Fruit fly (Drosophila melanogaster): ENCODE results near the gene Nup133.

Gene Nup133

DNA sequence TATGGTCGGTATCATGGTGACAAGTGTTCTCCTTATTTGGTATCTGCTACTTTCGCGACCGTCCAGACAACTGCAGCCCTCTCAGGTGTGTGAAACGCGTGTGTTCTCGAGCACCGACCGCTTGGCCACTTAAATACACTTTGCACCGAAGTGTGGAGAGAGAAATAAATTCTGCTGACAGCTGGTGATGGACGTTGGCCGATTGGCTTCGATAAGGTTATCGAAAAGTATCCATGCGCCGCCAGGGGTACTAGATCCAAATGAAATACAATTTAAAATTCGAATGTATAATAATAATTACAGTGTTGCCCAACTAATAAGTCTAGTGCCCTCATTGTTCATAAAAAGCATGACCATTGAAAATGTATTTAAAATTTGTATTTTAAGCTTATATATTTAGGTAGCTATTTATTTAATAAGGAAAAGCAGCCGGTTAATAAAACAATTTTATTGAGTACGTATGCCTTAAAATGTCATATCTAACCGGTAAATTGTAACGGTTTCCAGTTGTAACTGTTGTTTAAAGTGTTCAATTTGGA lies 4.0 kb upstream of the Nup133 start, which contains the start of the genes Gclm and CG17625 (continued):
- TF ChIP-seq luna (GFP tag; optimal IDR thresholded peaks at IDR 0.05) (no peak), Tbp (GFP tag; optimal IDR thresholded peaks at IDR 0.05) (no peak), CG6272 (GFP tag; IDR thresholded peaks at IDR 0.05) (peak; percentile 58; the same call in 1 of the 2 replicates), her (GFP tag; optimal IDR thresholded peaks at IDR 0.05) (peak; percentile 33), CG9727 (GFP tag; optimal IDR thresholded peaks at IDR 0.05) (peak; percentile 41), HLH54F (GFP tag; optimal IDR thresholded peaks at IDR 0.05) (peak; percentile 49), CG18764 (GFP tag; optimal IDR thresholded peaks at IDR 0.05) (peak; percentile 35), Opbp (GFP tag; IDR thresholded peaks at IDR 0.05; ENCODE audit: partially characterized antibody) (peak; percentile 86), sens-2 (GFP tag; IDR thresholded peaks at IDR 0.05) (no peak), al (GFP tag; IDR thresholded peaks at IDR 0.05) (peak; percentile 50), vvl (GFP tag; IDR thresholded peaks at IDR 0.05) (peak; percentile 82), unc-4 (GFP tag; IDR thresholded peaks at IDR 0.05; ENCODE audit: partially characterized antibody) (peak; percentile 75), Xrp1 (GFP tag; IDR thresholded peaks at IDR 0.05) (peak; percentile 65; the same call in 1 of the 2 replicates), ewg (GFP tag; optimal IDR thresholded peaks at IDR 0.05) (peak; percentile 33), CG12236 (GFP tag; optimal IDR thresholded peaks at IDR 0.05) (peak; percentile 14), CG12299 (tag; optimal IDR thresholded peaks at IDR 0.05) (peak; percentile 20), org-1 (GFP tag; optimal IDR thresholded peaks at IDR 0.05) (no peak), ftz-f1 (GFP tag; optimal IDR thresholded peaks at IDR 0.05) (peak; percentile 29), MBD-R2 (GFP tag; IDR thresholded peaks at IDR 0.05) (peak; percentile 77), dimm (GFP tag; IDR thresholded peaks at IDR 0.05) (no peak), sqz (GFP tag; optimal IDR thresholded peaks at IDR 0.05) (no peak), knrl (GFP tag; IDR thresholded peaks at IDR 0.05; ENCODE audit: partially characterized antibody) (peak; percentile 79), CG10274 (GFP tag; optimal IDR thresholded peaks at IDR 0.05) (no peak), Fer1 (GFP tag; optimal IDR thresholded peaks at IDR 0.05) (peak; percentile 62), Meics (GFP tag; optimal IDR thresholded peaks at IDR 0.05) (peak; percentile 58), CG1792 (GFP tag; optimal IDR thresholded peaks at IDR 0.05) (no peak), CG10462 (GFP tag; optimal IDR thresholded peaks at IDR 0.05) (peak; percentile 18), CG31224 (GFP tag; IDR thresholded peaks at IDR 0.05) (0 out of 2 replicates have a peak, but pooled peaks have one; percentile 16), CG10565 (GFP tag; optimal IDR thresholded peaks at IDR 0.05) (no peak), Ada2b (GFP tag; IDR thresholded peaks at IDR 0.05) (peak; percentile 43), klu (GFP tag; IDR thresholded peaks at IDR 0.05) (peak; percentile 35; the same call in 1 of the 2 replicates), CG31365 (tag; optimal IDR thresholded peaks at IDR 0.05) (peak; percentile 39), scrt (GFP tag; optimal IDR thresholded peaks at IDR 0.05) (peak; percentile 24), so (GFP tag; IDR thresholded peaks at IDR 0.05) (0 out of 3 replicates have a peak, but pooled peaks have one; percentile 32), gcm2 (GFP tag; optimal IDR thresholded peaks at IDR 0.05) (no peak), wek (GFP tag; optimal IDR thresholded peaks at IDR 0.05) (peak; percentile 56), CG18262 (tag; optimal IDR thresholded peaks at IDR 0.05) (peak; percentile 48), nerfin-1 (tag; optimal IDR thresholded peaks at IDR 0.05) (peak; percentile 37), CG6813 (GFP tag; optimal IDR thresholded peaks at IDR 0.05) (peak; percentile 43), oc (tag; optimal IDR thresholded peaks at IDR 0.05) (peak; percentile 3), Sox102F (GFP tag; optimal IDR thresholded peaks at IDR 0.05) (peak; percentile 44), cwo (GFP tag; optimal IDR thresholded peaks at IDR 0.05) (peak; percentile 38), gsb-n (tag; optimal IDR thresholded peaks at IDR 0.05) (peak; percentile 42), Six4 (GFP tag; optimal IDR thresholded peaks at IDR 0.05) (no peak), CG34224 (GFP tag; IDR thresholded peaks at IDR 0.05; ENCODE audit: partially characterized antibody) (peak; percentile 75), D19B (GFP tag; optimal IDR thresholded peaks at IDR 0.05) (no peak), CG5245 (GFP tag; optimal IDR thresholded peaks at IDR 0.05) (no peak), CG18011 (GFP tag; optimal IDR thresholded peaks at IDR 0.05) (no peak), CG7556 (GFP tag; optimal IDR thresholded peaks at IDR 0.05) (peak; percentile 58), CG4424 (GFP tag; optimal IDR thresholded peaks at IDR 0.05) (peak; percentile 41)
